Fruit fly (Drosophila melanogaster) whole organism, adult: ENCODE results near the gene CG6126.

Experiments used
- CG11617 ChIP-seq: fragments of 200-800 bp; sonication (Bioruptor generic); optimal IDR thresholded peaks from 2 replicates; lab custom pipeline; 2017; ENCODE audit warnings: mild to moderate bottlenecking, missing biosample characterization, missing genetic modification reagents, missing genetic modification characterization
- CG12768 ChIP-seq: fragments of 200-800 bp; sonication (Bioruptor generic); optimal IDR thresholded peaks from 2 replicates; lab custom pipeline; 2017; ENCODE audit warnings: missing biosample characterization, missing genetic modification characterization, mild to moderate bottlenecking, moderate library complexity, missing genetic modification reagents
- CG14711 ChIP-seq: fragments of 200-800 bp; sonication (Bioruptor generic); optimal IDR thresholded peaks from 2 replicates; lab custom pipeline; 2018; ENCODE audit warnings: missing biosample characterization, mild to moderate bottlenecking, missing genetic modification characterization, moderate library complexity
- CG1620 ChIP-seq: fragments of 200-800 bp; sonication (Bioruptor generic); optimal IDR thresholded peaks from 2 replicates; lab custom pipeline; 2016; ENCODE audit warnings: missing biosample characterization, missing genetic modification characterization
- CG33017 ChIP-seq: fragments of 200-800 bp; sonication (Bioruptor generic); optimal IDR thresholded peaks from 2 replicates; lab custom pipeline; 2018; ENCODE audit warnings: missing biosample characterization, mild to moderate bottlenecking, missing genetic modification characterization, moderate library complexity
- CG5204 ChIP-seq: fragments of 200-800 bp; sonication (Bioruptor generic); optimal IDR thresholded peaks from 2 replicates; lab custom pipeline; 2016; ENCODE audit warnings: missing biosample characterization, missing genetic modification characterization
- CG7045 ChIP-seq: fragments of 200-800 bp; sonication (Bioruptor generic); optimal IDR thresholded peaks from 2 replicates; lab custom pipeline; 2017; ENCODE audit warnings: missing biosample characterization, mild to moderate bottlenecking, missing genetic modification characterization
- CG7101 ChIP-seq: fragments of 200-800 bp; sonication (Bioruptor generic); optimal IDR thresholded peaks from 2 replicates; lab custom pipeline; 2018; ENCODE audit warnings: missing biosample characterization, mild to moderate bottlenecking, missing genetic modification characterization, moderate library complexity
- Clk ChIP-seq: fragments of 200-800 bp; sonication (Bioruptor generic); optimal IDR thresholded peaks from 2 replicates; lab custom pipeline; 2017; ENCODE audit warnings: missing biosample characterization, missing genetic modification characterization
- Crg-1 ChIP-seq: fragments of 200-800 bp; sonication (Bioruptor generic); optimal IDR thresholded peaks from 2 replicates; lab custom pipeline; 2016; ENCODE audit warnings: missing biosample characterization, missing genetic modification characterization
- Hr96 ChIP-seq: fragments of 200-800 bp; sonication (Bioruptor generic); optimal IDR thresholded peaks from 2 replicates; lab custom pipeline; 2016; ENCODE audit warnings: missing biosample characterization, missing genetic modification characterization
- Mnt ChIP-seq: fragments of 200-800 bp; sonication (Bioruptor generic); optimal IDR thresholded peaks from 2 replicates; lab custom pipeline; 2016; ENCODE audit warnings: missing biosample characterization, mild to moderate bottlenecking, missing genetic modification characterization
- bab1 ChIP-seq: fragments of 200-800 bp; sonication (Bioruptor generic); optimal IDR thresholded peaks from 3 replicates; lab custom pipeline; 2019; ENCODE audit warnings: missing biosample characterization, mild to moderate bottlenecking, missing genetic modification characterization, moderate library complexity
- cic ChIP-seq: fragments of 200-800 bp; sonication (Bioruptor generic); optimal IDR thresholded peaks from 2 replicates; lab custom pipeline; 2017; ENCODE audit warnings: missing biosample characterization, mild to moderate bottlenecking, missing genetic modification characterization, moderate library complexity
- cnc ChIP-seq, 2 experiments: fragments of >200 bp; optimal IDR thresholded peaks; 2 replicates each; lab custom pipeline; 2017
- kay ChIP-seq: fragments of 200-800 bp; sonication (Bioruptor generic); peaks from one replicate; lab custom pipeline; 2016; ENCODE audit warnings: missing biosample characterization, missing genetic modification characterization, borderline replicate concordance
- ovo ChIP-seq: fragments of 200-800 bp; sonication (Bioruptor generic); optimal IDR thresholded peaks from 2 replicates; lab custom pipeline; 2016; ENCODE audit warnings: missing biosample characterization, missing genetic modification characterization
- pad ChIP-seq: fragments of 200-800 bp; sonication (Bioruptor generic); optimal IDR thresholded peaks from 3 replicates; lab custom pipeline; 2017; ENCODE audit warnings: missing biosample characterization, missing genetic modification characterization, mild to moderate bottlenecking, moderate library complexity, missing genetic modification reagents
- tj ChIP-seq: fragments of 200-800 bp; sonication (Bioruptor generic); optimal IDR thresholded peaks from 3 replicates; lab custom pipeline; 2017; ENCODE audit warnings: missing biosample characterization, mild to moderate bottlenecking, missing genetic modification characterization, moderate library complexity
- toe ChIP-seq: fragments of 200-800 bp; sonication (Bioruptor generic); optimal IDR thresholded peaks from 2 replicates; lab custom pipeline; 2016; ENCODE audit warnings: missing biosample characterization, missing genetic modification characterization

CG6126 gene

DNA sequence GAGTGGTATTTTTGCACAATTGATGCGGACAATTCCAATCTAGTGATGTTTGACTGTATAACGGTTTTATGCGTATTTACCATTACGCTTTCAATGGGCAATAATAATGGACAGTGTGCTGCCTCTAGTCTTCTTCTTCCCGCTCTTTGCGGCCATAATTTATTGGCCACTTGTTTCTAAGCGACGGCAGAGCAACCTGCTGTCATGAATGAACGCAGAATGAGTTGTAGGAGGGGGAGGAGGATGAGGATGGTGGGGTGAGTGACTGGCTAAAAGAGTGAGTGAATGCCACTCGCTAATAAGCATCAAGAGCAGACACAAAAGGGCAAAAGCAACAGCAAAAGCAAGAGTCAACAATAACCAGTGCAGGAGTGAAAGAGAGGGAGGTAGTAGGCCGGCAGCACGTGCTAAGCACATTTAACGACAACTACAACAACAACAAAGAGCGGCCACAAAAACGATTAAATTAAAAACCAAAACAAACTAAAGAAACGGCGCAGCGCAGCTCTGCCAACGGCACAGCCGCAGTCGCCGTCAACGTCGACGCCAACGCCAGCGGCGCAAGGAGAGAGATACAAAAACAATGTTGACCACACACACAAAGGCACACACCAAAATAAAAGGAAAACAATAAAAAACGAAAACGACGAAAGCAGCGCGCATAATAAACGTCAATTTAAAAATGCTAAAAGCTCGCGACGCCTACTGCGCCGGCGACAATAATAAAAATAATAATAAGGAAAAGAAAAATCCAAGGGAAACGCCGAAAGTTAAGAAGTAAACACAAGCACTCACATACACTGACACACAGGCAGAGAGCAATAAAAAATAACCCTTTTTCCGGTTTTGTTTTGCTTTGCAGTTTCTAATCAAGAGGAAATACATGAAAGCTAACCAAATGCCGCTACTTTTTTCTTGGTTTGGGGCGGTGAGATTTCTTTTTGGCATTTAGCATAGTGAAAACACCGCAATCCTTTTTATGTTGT lies 26.1 kb upstream of the CG6126 start:
- TF ChIP-seq CG33017 (tag; lab: Kevin White, UChicago), result no peak
- TF ChIP-seq CG11617 (GFP tag; lab: Kevin White, UChicago), result no peak
- TF ChIP-seq CG7101 (tag; lab: Kevin White, UChicago), result no peak
- no peak for TF ChIP-seq CG12768 (GFP tag; lab: Kevin White, UChicago)
- TF ChIP-seq Mnt (GFP tag; lab: Kevin White, UChicago), result peak; percentile 74
- TF ChIP-seq pad (GFP tag; lab: Kevin White, UChicago), result no peak
- TF ChIP-seq CG14711, result no peak
- TF ChIP-seq CG7045 (GFP tag; lab: Kevin White, UChicago), result no peak
- peak; percentile 44 for TF ChIP-seq tj (GFP tag; lab: Kevin White, UChicago)
- TF ChIP-seq Crg-1 (GFP tag; lab: Kevin White, UChicago), result no peak
- no peak for TF ChIP-seq Hr96 (GFP tag; lab: Kevin White, UChicago)
- TF ChIP-seq kay (GFP tag; lab: Kevin White, UChicago), result peak; percentile 70
- no peak for TF ChIP-seq CG1620 (GFP tag; lab: Kevin White, UChicago)
- TF ChIP-seq cic, result peak; percentile 56
- TF ChIP-seq ovo (GFP tag; lab: Kevin White, UChicago), result no peak
- TF ChIP-seq toe (GFP tag; lab: Kevin White, UChicago), result no peak
- TF ChIP-seq bab1, result no peak
- no peak for TF ChIP-seq cnc (optimal IDR thresholded peaks at IDR 0.05; lab: Kevin White, UChicago)
- no peak for TF ChIP-seq Clk (GFP tag; lab: Kevin White, UChicago)
- TF ChIP-seq CG5204 (GFP tag; lab: Kevin White, UChicago), result no peak

DNA sequence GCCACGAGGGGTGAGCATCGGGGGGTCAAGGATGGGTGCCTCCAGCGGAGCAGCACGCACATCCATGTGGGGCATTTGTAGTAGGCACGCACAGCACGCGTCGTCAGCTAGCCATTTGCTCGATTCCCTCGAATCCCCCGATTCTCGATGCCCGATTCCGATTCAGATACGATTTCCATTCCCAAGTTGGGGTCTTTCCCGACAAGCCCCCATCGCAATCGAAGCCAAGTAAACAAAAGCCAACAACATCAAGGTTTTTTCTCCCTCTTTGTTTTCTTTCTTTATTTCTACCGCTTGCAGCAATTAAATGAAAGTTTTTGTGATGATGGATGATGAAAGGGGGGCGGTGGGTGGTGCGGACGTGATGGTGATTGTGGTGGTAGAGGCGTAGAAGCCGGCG lies 24.2 kb upstream of the CG6126 start:
- TF ChIP-seq tj (GFP tag; lab: Kevin White, UChicago) (no peak), CG11617 (GFP tag; lab: Kevin White, UChicago) (no peak), bab1 (no peak), CG5204 (GFP tag; lab: Kevin White, UChicago) (no peak), Hr96 (GFP tag; lab: Kevin White, UChicago) (no peak), Clk (GFP tag; lab: Kevin White, UChicago) (no peak), cnc (optimal IDR thresholded peaks at IDR 0.05; lab: Kevin White, UChicago) (no peak), ovo (GFP tag; lab: Kevin White, UChicago) (no peak)

dm6 chr3R:16225760-16226159 lies 22.9 kb upstream of the CG6126 start:
- peak; percentile 85 for TF ChIP-seq CG14711
- no peak for TF ChIP-seq Hr96 (GFP tag; lab: Kevin White, UChicago)
- peak; percentile 1 for TF ChIP-seq CG7045 (GFP tag; lab: Kevin White, UChicago)

DNA sequence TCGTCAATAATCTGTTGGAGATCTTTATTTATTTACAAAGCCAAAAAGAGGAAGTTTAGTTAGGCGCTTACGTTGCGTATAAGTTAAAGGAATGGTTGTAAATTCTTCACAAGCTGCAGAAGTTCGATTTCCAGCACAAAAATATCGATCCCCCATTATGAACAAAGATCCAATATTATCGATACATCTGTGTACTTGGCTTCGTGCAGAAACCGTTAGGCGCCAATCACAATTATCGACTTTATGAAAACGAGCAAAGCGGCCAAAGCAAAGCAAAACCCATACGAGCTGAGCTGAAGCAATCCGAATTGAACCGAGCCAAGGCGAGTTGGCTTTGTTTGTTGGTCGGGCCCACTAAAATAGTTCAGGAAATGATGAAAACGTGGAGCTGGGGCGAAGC lies 22.5 kb upstream of the CG6126 start, which contains the start of gene tara:
Gene tara, plus strand, starts transcription at position 301 of the 400 bp plus-strand sequence.
- no peak for TF ChIP-seq Mnt (GFP tag; lab: Kevin White, UChicago)
- no peak for TF ChIP-seq pad (GFP tag; lab: Kevin White, UChicago)
- no peak for TF ChIP-seq toe (GFP tag; lab: Kevin White, UChicago)
- TF ChIP-seq CG14711, result no peak
- no peak for TF ChIP-seq CG7101 (tag; lab: Kevin White, UChicago)
- TF ChIP-seq cic, result no peak
- TF ChIP-seq CG11617 (GFP tag; lab: Kevin White, UChicago), result no peak
- no peak for TF ChIP-seq CG7045 (GFP tag; lab: Kevin White, UChicago)
- no peak for TF ChIP-seq CG5204 (GFP tag; lab: Kevin White, UChicago)
- no peak for TF ChIP-seq CG33017 (tag; lab: Kevin White, UChicago)

dm6 chr3R:16224415-16225165 lies 21.7 kb upstream of the CG6126 start:
- peak; percentile 94 for TF ChIP-seq CG33017 (tag; lab: Kevin White, UChicago)
- peak; percentile 33 for TF ChIP-seq ovo (GFP tag; lab: Kevin White, UChicago)
- peak; percentile 57 for TF ChIP-seq toe (GFP tag; lab: Kevin White, UChicago)
- peak; percentile 95 for TF ChIP-seq CG7045 (GFP tag; lab: Kevin White, UChicago)
- peak; percentile 72 for TF ChIP-seq pad (GFP tag; lab: Kevin White, UChicago)
- peak; percentile 83 for TF ChIP-seq Clk (GFP tag; lab: Kevin White, UChicago)
- peak; percentile 91 for TF ChIP-seq kay (GFP tag; lab: Kevin White, UChicago)
- TF ChIP-seq Crg-1 (GFP tag; lab: Kevin White, UChicago), result peak; percentile 73
- peak; percentile 95 for TF ChIP-seq CG7101 (tag; lab: Kevin White, UChicago)
- peak; percentile 37 for TF ChIP-seq CG1620 (GFP tag; lab: Kevin White, UChicago)
- peak; percentile 91 for TF ChIP-seq bab1
- TF ChIP-seq CG5204 (GFP tag; lab: Kevin White, UChicago), result peak; percentile 91
- TF ChIP-seq CG14711, result peak; percentile 89
- TF ChIP-seq Mnt (GFP tag; lab: Kevin White, UChicago), result peak; percentile 61
- peak; percentile 92 for TF ChIP-seq CG11617 (GFP tag; lab: Kevin White, UChicago)
- TF ChIP-seq cnc (optimal IDR thresholded peaks at IDR 0.05; lab: Kevin White, UChicago), result no peak
- peak; percentile 90 for TF ChIP-seq Hr96 (GFP tag; lab: Kevin White, UChicago)
- peak; percentile 85 for TF ChIP-seq cic
- peak; percentile 99 for TF ChIP-seq tj (GFP tag; lab: Kevin White, UChicago)
- peak; percentile 89 for TF ChIP-seq CG12768 (GFP tag; lab: Kevin White, UChicago)
